Fruit fly (Drosophila melanogaster): Measurements from ENCODE around the gene CG13101.

CG13101 gene

DNA sequence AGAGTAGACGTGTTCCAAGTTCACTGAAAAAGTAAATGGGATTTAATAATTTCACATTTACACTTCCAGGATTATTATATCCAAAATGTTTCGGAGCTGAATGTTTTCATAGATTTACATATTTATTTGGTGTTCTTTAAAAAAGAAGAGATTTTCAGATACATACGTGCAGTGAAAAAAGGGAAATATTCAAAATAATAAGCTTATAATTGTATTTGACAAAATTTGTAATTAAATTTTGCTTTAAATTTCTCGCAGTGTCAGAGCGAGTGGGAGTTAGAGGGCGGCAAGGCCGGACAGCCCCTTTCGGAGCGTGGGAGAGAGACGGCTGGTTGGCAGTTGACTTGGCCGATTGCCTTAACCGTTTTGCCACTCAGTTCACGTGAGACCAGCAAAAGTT, 47.7 kb downstream of the CG13101 start, which contains the start of gene Tsp29Fb (continued):
- TF ChIP-seq Eip74EF (GFP tag; optimal IDR thresholded peaks at IDR 0.05): peak in 1 of 2 experiments; percentile 68
- no peak for TF ChIP-seq br (optimal IDR thresholded peaks at IDR 0.05)
- TF ChIP-seq fu2 (GFP tag; optimal IDR thresholded peaks at IDR 0.05): peak; percentile 57
- no peak for TF ChIP-seq vfl (GFP tag; optimal IDR thresholded peaks at IDR 0.05)
- 0 out of 3 replicates have a peak, but pooled peaks have one; percentile 11 for TF ChIP-seq jigr1 (GFP tag; IDR thresholded peaks at IDR 0.05)
- peak; percentile 11 for TF ChIP-seq CG10274 (GFP tag; optimal IDR thresholded peaks at IDR 0.05)
- TF ChIP-seq CG11504 (tag; optimal IDR thresholded peaks at IDR 0.05): peak; percentile 86
- TF ChIP-seq unc-4 (GFP tag; IDR thresholded peaks at IDR 0.05; ENCODE audit: partially characterized antibody): no peak
- peak; percentile 86 for TF ChIP-seq CG12659 (GFP tag; optimal IDR thresholded peaks at IDR 0.05)
- peak; percentile 65 for TF ChIP-seq Asciz (GFP tag; optimal IDR thresholded peaks at IDR 0.05)
- TF ChIP-seq mirr (GFP tag; optimal IDR thresholded peaks at IDR 0.05): no peak
- TF ChIP-seq Dref (GFP tag; IDR thresholded peaks at IDR 0.05): no peak
- peak; percentile 79 for TF ChIP-seq PHDP (tag; optimal IDR thresholded peaks at IDR 0.05)
- TF ChIP-seq CG3995 (GFP tag; optimal IDR thresholded peaks at IDR 0.05): peak; percentile 11
- TF ChIP-seq crol (GFP tag; IDR thresholded peaks at IDR 0.05): no peak
- TF ChIP-seq E2f1 (GFP tag; IDR thresholded peaks at IDR 0.05): peak; percentile 61; the same call in 1 of the 2 replicates
- TF ChIP-seq phol (tag; optimal IDR thresholded peaks at IDR 0.05): peak; percentile 69
- TF ChIP-seq CG5953 (GFP tag; IDR thresholded peaks at IDR 0.05): peak; percentile 47; the same call in 1 of the 2 replicates
- TF ChIP-seq en (GFP tag; optimal IDR thresholded peaks at IDR 0.05): no peak
- no peak for TF ChIP-seq YL-1 (GFP tag; optimal IDR thresholded peaks at IDR 0.05)
- no peak for TF ChIP-seq chm (GFP tag; IDR thresholded peaks at IDR 0.05)
- TF ChIP-seq CG12299 (tag; optimal IDR thresholded peaks at IDR 0.05): peak; percentile 72
- TF ChIP-seq Atf-2 (GFP tag; optimal IDR thresholded peaks at IDR 0.05): peak; percentile 22
- TF ChIP-seq Meics (GFP tag; optimal IDR thresholded peaks at IDR 0.05): peak; percentile 87
- TF ChIP-seq pros (GFP tag; optimal IDR thresholded peaks at IDR 0.05): no peak
- peak; percentile 47; the same call in 1 of the 3 replicates for TF ChIP-seq H15 (GFP tag; IDR thresholded peaks at IDR 0.05)
- no peak for TF ChIP-seq Sin3A (optimal IDR thresholded peaks at IDR 0.05)
- TF ChIP-seq slp2 (GFP tag; optimal IDR thresholded peaks at IDR 0.05): peak; percentile 45
- TF ChIP-seq CG31224 (GFP tag; IDR thresholded peaks at IDR 0.05): peak; percentile 57
- peak; percentile 78 for TF ChIP-seq Rfx (GFP tag; IDR thresholded peaks at IDR 0.05)
- peak; percentile 70 for TF ChIP-seq esg (GFP tag; conservative IDR thresholded peaks at IDR 0.05)
- peak; percentile 51 for TF ChIP-seq stc (GFP tag; IDR thresholded peaks at IDR 0.05)
- peak in 1 of 2 experiments; percentile 36 for TF ChIP-seq Trl (optimal IDR thresholded peaks at IDR 0.05)
- peak; percentile 48 for TF ChIP-seq Trl (GFP tag; optimal IDR thresholded peaks at IDR 0.05)
- TF ChIP-seq tap (tag; optimal IDR thresholded peaks at IDR 0.05): peak; percentile 69
- TF ChIP-seq pfk (GFP tag; optimal IDR thresholded peaks at IDR 0.05): no peak
- no peak for TF ChIP-seq fru (optimal IDR thresholded peaks at IDR 0.05)
- no peak for TF ChIP-seq TFAM (GFP tag; optimal IDR thresholded peaks at IDR 0.05)
- TF ChIP-seq HLH54F (GFP tag; optimal IDR thresholded peaks at IDR 0.05): peak; percentile 36
- peak; percentile 38; the same call in 1 of the 4 replicates for TF ChIP-seq Gug (GFP tag; IDR thresholded peaks at IDR 0.05)
- TF ChIP-seq Deaf1 (tag; optimal IDR thresholded peaks at IDR 0.05): peak; percentile 61
- TF ChIP-seq ranshi (GFP tag; IDR thresholded peaks at IDR 0.05): peak; percentile 64; the same call in 1 of the 2 replicates
- TF ChIP-seq CG2678 (tag; optimal IDR thresholded peaks at IDR 0.05): peak; percentile 92
- peak; percentile 23; the same call in 1 of the 2 replicates for TF ChIP-seq CG6272 (GFP tag; IDR thresholded peaks at IDR 0.05)
- no peak for TF ChIP-seq sens-2 (GFP tag; IDR thresholded peaks at IDR 0.05)
- peak; percentile 46 for TF ChIP-seq nau (GFP tag; optimal IDR thresholded peaks at IDR 0.05)
- no peak for TF ChIP-seq dati (GFP tag; IDR thresholded peaks at IDR 0.05)
- no peak for TF ChIP-seq inv (GFP tag; IDR thresholded peaks at IDR 0.05; ENCODE audit: partially characterized antibody)
- peak; percentile 65; the same call in 1 of the 2 replicates for TF ChIP-seq CG10366 (GFP tag; IDR thresholded peaks at IDR 0.05)
- no peak for TF ChIP-seq kni (GFP tag; optimal IDR thresholded peaks at IDR 0.05)
- TF ChIP-seq kay (GFP tag; optimal IDR thresholded peaks at IDR 0.05): no peak
- no peak for TF ChIP-seq Camta (GFP tag; optimal IDR thresholded peaks at IDR 0.05)
- TF ChIP-seq chn (GFP tag; optimal IDR thresholded peaks at IDR 0.05): peak; percentile 20
